Worm (Caenorhabditis elegans) whole organism, early embryonic: ENCODE data around the gene ula-1.

Experiments
- B0310.2 ChIP-seq: sonication (generic microtip); optimal IDR thresholded peaks from 2 replicates; lab custom pipeline; 2016; ENCODE audit warnings: mild to moderate bottlenecking, missing genetic modification characterization, missing compliant biosample characterization
- F13C5.2 ChIP-seq: sonication (generic microtip); optimal IDR thresholded peaks from 2 replicates; lab custom pipeline; 2017; ENCODE audit warnings: mild to moderate bottlenecking, missing genetic modification characterization, inconsistent platforms, missing compliant biosample characterization
- aly-1 ChIP-seq: sonication (generic microtip); optimal IDR thresholded peaks from 2 replicates; lab custom pipeline; 2016; ENCODE audit warnings: missing genetic modification characterization, missing compliant biosample characterization
- ama-1 ChIP-seq: fragments of 150-350 bp; optimal IDR thresholded peaks from 2 replicates; lab custom pipeline; 2014
- ceh-13 ChIP-seq: fragments of 200-800 bp; sonication (Bioruptor generic); optimal IDR thresholded peaks from 2 replicates; lab custom pipeline; 2018; ENCODE audit warnings: mild to moderate bottlenecking, missing genetic modification characterization, missing compliant biosample characterization
- ceh-36 ChIP-seq: sonication (generic microtip); optimal IDR thresholded peaks from 2 replicates; lab custom pipeline; 2016; ENCODE audit warnings: missing genetic modification characterization, inconsistent platforms, missing compliant biosample characterization
- ets-7 ChIP-seq: sonication (generic microtip); optimal IDR thresholded peaks from 2 replicates; lab custom pipeline; 2016; ENCODE audit warnings: missing genotype, missing genetic modification characterization, missing compliant biosample characterization
- flt-1 ChIP-seq: fragments of 200-800 bp; sonication (Bioruptor generic); IDR thresholded peaks from 2 replicates; pipeline ENCODE4 v1.3.6; 2022; ENCODE audit warnings: missing genetic modification characterization, missing compliant biosample characterization
- hmbx-1 ChIP-seq: sonication (generic microtip); optimal IDR thresholded peaks from 2 replicates; lab custom pipeline; 2016; ENCODE audit warnings: mild to moderate bottlenecking, missing genetic modification characterization, missing compliant biosample characterization
- hmg-4 ChIP-seq: fragments of 200-800 bp; sonication (Bioruptor generic); optimal IDR thresholded peaks from 2 replicates; lab custom pipeline; 2018; ENCODE audit warnings: mild to moderate bottlenecking, missing genetic modification characterization, missing compliant biosample characterization
- hnd-1 ChIP-seq: sonication (generic microtip); optimal IDR thresholded peaks from 2 replicates; lab custom pipeline; 2016; ENCODE audit warnings: missing genetic modification characterization, missing compliant biosample characterization
- pes-1 ChIP-seq: fragments of 200-800 bp; sonication (Bioruptor generic); IDR thresholded peaks from 2 replicates; pipeline ENCODE4 v1.3.6; 2022; ENCODE audit warnings: missing genetic modification reagents, missing genetic modification characterization, missing compliant biosample characterization
- scrt-1 ChIP-seq: fragments of 200-800 bp; sonication (Bioruptor generic); IDR thresholded peaks from 2 replicates; pipeline ENCODE4 v1.3.6; 2022; ENCODE audit warnings: missing genetic modification characterization, missing compliant biosample characterization
- sea-1 ChIP-seq: fragments of 200-800 bp; sonication (Bioruptor generic); conservative IDR thresholded peaks from 2 replicates; pipeline ENCODE4 v1.3.6; 2022; ENCODE audit warnings: missing genetic modification characterization, missing compliant biosample characterization
- tbx-11 ChIP-seq: fragments of 200-800 bp; sonication (Bioruptor generic); IDR thresholded peaks from 2 replicates; pipeline ENCODE4 v1.3.6; 2022; ENCODE audit warnings: missing genetic modification characterization, missing compliant biosample characterization
- tbx-37 ChIP-seq: fragments of 200-800 bp; sonication (Bioruptor generic); conservative IDR thresholded peaks from 2 replicates; pipeline ENCODE4 v1.3.6; 2022; ENCODE audit warnings: missing genetic modification reagents, missing genetic modification characterization, missing compliant biosample characterization
- tra-4 ChIP-seq: sonication (generic microtip); optimal IDR thresholded peaks from 2 replicates; lab custom pipeline; 2017; ENCODE audit warnings: missing genetic modification characterization, missing compliant biosample characterization

ula-1 gene

ce11 chrIII:4906896-4907295 lies 13.2 kb downstream of the ula-1 start, which contains the start of gene rom-1:
Gene rom-1, plus strand, starts transcription at chrIII:4907196.
- TF ChIP-seq ceh-36 (tag; lab: Kevin White, UChicago) (no peak), B0310.2 (no peak), ets-7 (tag; lab: Kevin White, UChicago) (no peak), sea-1 (no peak), ceh-13 (GFP tag; lab: Kevin White, UChicago) (no peak), hmg-4 (no peak), aly-1 (no peak), F13C5.2 (tag; lab: Kevin White, UChicago) (no peak), tbx-11 (GFP tag; lab: Robert Waterston, UW) (no peak), hnd-1 (tag; lab: Kevin White, UChicago) (no peak), hmbx-1 (no peak), ama-1 (no peak), pes-1 (GFP tag; lab: Robert Waterston, UW) (no peak), scrt-1 (GFP tag; lab: Robert Waterston, UW) (no peak), flt-1 (GFP tag; lab: Robert Waterston, UW) (no peak), tra-4 (tag; lab: Kevin White, UChicago) (no peak), tbx-37 (GFP tag; lab: Robert Waterston, UW) (no peak)

ce11 chrIII:4906365-4906764 lies 13.8 kb downstream of the ula-1 start:
- no peak for TF ChIP-seq hmbx-1
- TF ChIP-seq tbx-11 (GFP tag; lab: Robert Waterston, UW), result no peak
- no peak for TF ChIP-seq tra-4 (tag; lab: Kevin White, UChicago)
- TF ChIP-seq ama-1, result no peak
- no peak for TF ChIP-seq ets-7 (tag; lab: Kevin White, UChicago)
- no peak for TF ChIP-seq flt-1 (GFP tag; lab: Robert Waterston, UW)
- TF ChIP-seq tbx-37 (GFP tag; lab: Robert Waterston, UW), result no peak
- no peak for TF ChIP-seq sea-1
- no peak for TF ChIP-seq F13C5.2 (tag; lab: Kevin White, UChicago)
- no peak for TF ChIP-seq ceh-13 (GFP tag; lab: Kevin White, UChicago)
- no peak for TF ChIP-seq ceh-36 (tag; lab: Kevin White, UChicago)
- TF ChIP-seq hnd-1 (tag; lab: Kevin White, UChicago), result no peak
- no peak for TF ChIP-seq aly-1
- TF ChIP-seq hmg-4, result no peak
- no peak for TF ChIP-seq pes-1 (GFP tag; lab: Robert Waterston, UW)

- TF ChIP-seq tbx-11 (GFP tag; lab: Robert Waterston, UW) (no peak), hmg-4 (peak; percentile 25), ets-7 (tag; lab: Kevin White, UChicago) (peak; percentile 41), tra-4 (tag; lab: Kevin White, UChicago) (no peak), tbx-37 (GFP tag; lab: Robert Waterston, UW) (0 out of 2 replicates have a peak, but pooled peaks have one; percentile 12), pes-1 (GFP tag; lab: Robert Waterston, UW) (0 out of 2 replicates have a peak, but pooled peaks have one; percentile 40), ceh-13 (GFP tag; lab: Kevin White, UChicago) (peak; percentile 18), hmbx-1 (no peak), aly-1 (no peak)
These were observed 14.7 kb downstream of the ula-1 start, which contains the start of gene F26F4.8 for ce11 chrIII:4905405-4905804. Gene F26F4.8, minus strand, starts transcription at chrIII:4905473.

ce11 chrIII:4903784-4904183 lies 16.3 kb downstream of the ula-1 start, which contains the start of gene kbp-2:
Gene kbp-2, minus strand, starts transcription at chrIII:4903884.
- no peak for TF ChIP-seq pes-1 (GFP tag; lab: Robert Waterston, UW)
- no peak for TF ChIP-seq ceh-13 (GFP tag; lab: Kevin White, UChicago)
- no peak for TF ChIP-seq ceh-36 (tag; lab: Kevin White, UChicago)
- no peak for TF ChIP-seq hmg-4
- no peak for TF ChIP-seq ama-1
- TF ChIP-seq B0310.2, result no peak
- TF ChIP-seq scrt-1 (GFP tag; lab: Robert Waterston, UW), result no peak
- no peak for TF ChIP-seq ets-7 (tag; lab: Kevin White, UChicago)
- no peak for TF ChIP-seq hmbx-1
- no peak for TF ChIP-seq tbx-37 (GFP tag; lab: Robert Waterston, UW)
- TF ChIP-seq tra-4 (tag; lab: Kevin White, UChicago), result no peak
- no peak for TF ChIP-seq hnd-1 (tag; lab: Kevin White, UChicago)

ce11 chrIII:4900260-4900659 lies 19.9 kb downstream of the ula-1 start, which contains the start of gene tag-340:
Gene tag-340, plus strand, starts transcription at chrIII:4900508.
- no peak for TF ChIP-seq ceh-13 (GFP tag; lab: Kevin White, UChicago)

- 0 out of 2 replicates have a peak, but pooled peaks have one; percentile 14 for TF ChIP-seq sea-1
- TF ChIP-seq pes-1 (GFP tag; lab: Robert Waterston, UW), result no peak
- TF ChIP-seq scrt-1 (GFP tag; lab: Robert Waterston, UW), result peak; percentile 55; the same call in 1 of the 2 replicates
- peak; percentile 5 for TF ChIP-seq ets-7 (tag; lab: Kevin White, UChicago)
- TF ChIP-seq B0310.2, result peak; percentile 19
- TF ChIP-seq tbx-11 (GFP tag; lab: Robert Waterston, UW), result no peak
- peak; percentile 87 for TF ChIP-seq F13C5.2 (tag; lab: Kevin White, UChicago)
- peak; percentile 91 for TF ChIP-seq hmg-4
These were observed 20.4 kb downstream of the ula-1 start for ce11 chrIII:4899728-4900127.

- no peak for TF ChIP-seq B0310.2
- TF ChIP-seq tbx-11 (GFP tag; lab: Robert Waterston, UW), result no peak
These were observed 21.0 kb downstream of the ula-1 start, which contains the start of gene nhl-2 for ce11 chrIII:4899035-4899578. Gene nhl-2, minus strand, starts transcription at chrIII:4899085.

ce11 chrIII:4895313-4895712 lies 24.8 kb downstream of the ula-1 start:
- TF ChIP-seq ceh-36 (tag; lab: Kevin White, UChicago) (no peak), hmg-4 (no peak), hnd-1 (tag; lab: Kevin White, UChicago) (no peak), B0310.2 (no peak), tra-4 (tag; lab: Kevin White, UChicago) (no peak), hmbx-1 (no peak), F13C5.2 (tag; lab: Kevin White, UChicago) (no peak), flt-1 (GFP tag; lab: Robert Waterston, UW) (no peak), scrt-1 (GFP tag; lab: Robert Waterston, UW) (no peak), ceh-13 (GFP tag; lab: Kevin White, UChicago) (no peak), tbx-37 (GFP tag; lab: Robert Waterston, UW) (no peak), ama-1 (no peak), ets-7 (tag; lab: Kevin White, UChicago) (no peak), sea-1 (no peak)
